Worm (Caenorhabditis elegans): ENCODE results near the gene sre-14.

The sre-14 gene

DNA sequence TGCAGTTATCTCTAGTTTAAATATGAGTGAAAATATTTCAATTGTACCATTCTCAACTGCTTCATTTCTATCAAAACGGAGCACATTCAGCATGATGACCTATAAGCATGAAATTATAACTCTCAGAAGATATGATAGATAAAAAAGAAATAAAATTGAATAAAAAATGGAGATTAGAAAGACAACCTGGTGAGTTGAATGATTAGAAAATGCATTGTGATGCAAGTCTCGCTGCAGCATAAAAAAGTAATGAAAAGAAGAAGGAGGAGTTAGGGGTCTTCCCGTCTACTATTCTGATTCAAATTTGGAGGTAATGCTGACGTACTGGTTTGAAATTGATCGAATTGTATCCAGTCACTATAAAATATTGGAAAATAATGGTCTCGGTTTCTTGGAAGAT is 16.5 kb downstream of the sre-14 start, which contains the start of gene sre-15:
TSS of gene sre-15 (minus strand) at position 101 of the 400 bp plus-strand sequence.
- TF ChIP-seq dsc-1 (tag; optimal IDR thresholded peaks at IDR 0.05) (peak; percentile 6), F16B12.6 (tag; optimal IDR thresholded peaks at IDR 0.05) (no peak), efl-1 (optimal IDR thresholded peaks at IDR 0.05) (no peak), efl-1 (GFP tag; optimal IDR thresholded peaks at IDR 0.05 in 1 of 2) (peak in 1 of 2 experiments; percentile 58), nhr-47 (tag; optimal IDR thresholded peaks at IDR 0.05) (no peak)

DNA sequence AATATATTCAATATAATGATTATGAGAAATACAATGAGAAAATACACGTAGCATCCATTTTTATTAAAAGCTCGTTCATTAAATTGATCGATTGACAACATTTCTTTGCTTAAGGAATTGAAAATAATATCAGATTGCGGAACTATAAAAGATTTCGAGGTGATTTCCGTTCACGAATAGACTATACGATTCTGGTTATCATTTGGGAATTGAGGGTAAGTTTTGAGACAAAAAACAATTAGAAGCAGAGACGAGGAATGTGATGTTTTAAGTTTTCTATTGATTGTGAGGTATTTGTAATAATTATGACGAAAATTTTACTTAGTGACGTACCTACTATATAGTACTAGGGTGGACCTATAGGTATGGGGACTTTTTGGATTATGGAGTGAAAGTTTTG is 22.4 kb downstream of the sre-14 start, which contains the start of gene sre-19:
TSS of gene sre-19 (minus strand) at position 101 of the 400 bp plus-strand sequence.
- TF ChIP-seq isw-1 (GFP tag; IDR thresholded peaks at IDR 0.05) (no peak), swsn-7 (tag; optimal IDR thresholded peaks at IDR 0.05) (no peak), fkh-8 (tag; optimal IDR thresholded peaks at IDR 0.05) (no peak), ceh-90 (tag; optimal IDR thresholded peaks at IDR 0.05) (no peak), fkh-4 (tag; optimal IDR thresholded peaks at IDR 0.05; ENCODE audit: borderline replicate concordance) (no peak), ztf-11 (tag; optimal IDR thresholded peaks at IDR 0.05) (no peak), hlh-17 (GFP tag; optimal IDR thresholded peaks at IDR 0.05; ENCODE audit: borderline replicate concordance) (no peak), grh-1 (GFP tag; IDR thresholded peaks at IDR 0.05) (no peak), ceh-63 (GFP tag; optimal IDR thresholded peaks at IDR 0.05) (no peak), aha-1 (tag; optimal IDR thresholded peaks at IDR 0.05) (no peak), zag-1 (tag; optimal IDR thresholded peaks at IDR 0.05) (no peak), ces-1 (GFP tag; optimal IDR thresholded peaks at IDR 0.05) (no peak), tlp-1 (tag; optimal IDR thresholded peaks at IDR 0.05) (no peak), nhr-76 (tag; optimal IDR thresholded peaks at IDR 0.05) (no peak), lir-3 (tag; optimal IDR thresholded peaks at IDR 0.05; ENCODE audit: poor library complexity) (no peak), nhr-71 (tag; optimal IDR thresholded peaks at IDR 0.05) (no peak), nhr-12 (tag; optimal IDR thresholded peaks at IDR 0.05) (no peak)

DNA sequence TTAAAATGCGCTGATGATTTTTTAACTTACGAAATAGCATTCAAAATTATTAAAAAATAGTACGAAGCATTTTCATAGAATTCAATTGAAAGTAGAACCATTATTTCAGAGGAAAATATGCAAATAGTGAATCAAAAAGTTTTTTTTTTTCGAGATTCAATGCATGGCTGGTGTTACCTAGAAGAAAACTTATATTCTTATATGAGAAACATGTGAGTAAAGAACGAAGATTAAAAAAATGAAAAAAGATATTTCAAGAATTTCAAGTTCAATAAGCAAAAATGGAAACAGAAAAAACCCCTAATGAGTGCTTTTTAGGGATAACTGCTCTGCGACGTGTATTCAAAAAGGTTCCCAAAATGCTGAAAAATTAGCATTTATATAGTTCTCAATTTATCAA is 25.2 kb downstream of the sre-14 start, which contains the start of gene sre-16:
TSS of gene sre-16 (minus strand) at position 101 of the 400 bp plus-strand sequence.
- TF ChIP-seq fkh-10 (GFP tag; optimal IDR thresholded peaks at IDR 0.05) = no peak
- peak; percentile 31 for TF ChIP-seq fkh-8 (tag; optimal IDR thresholded peaks at IDR 0.05)

DNA sequence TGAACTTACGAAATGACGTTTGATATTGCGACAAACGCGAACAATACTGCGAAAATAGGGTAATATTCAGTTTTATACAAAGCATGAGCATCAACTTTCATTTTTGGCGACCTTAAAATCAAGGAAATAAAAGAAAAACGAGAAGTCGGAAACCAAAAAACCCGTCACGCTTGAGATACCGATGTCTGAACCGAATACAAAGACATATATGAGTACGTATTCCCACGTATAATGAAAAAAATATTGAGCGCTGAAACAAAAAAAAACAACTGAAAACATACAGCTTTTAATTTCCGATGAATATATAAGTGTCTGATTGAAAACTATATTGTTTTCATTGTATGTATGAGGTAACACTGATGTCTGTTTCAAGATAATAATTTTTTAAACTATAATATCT is 31.6 kb downstream of the sre-14 start, which contains the start of gene sre-18:
TSS of gene sre-18 (minus strand) at position 101 of the 400 bp plus-strand sequence.
- TF ChIP-seq tbx-2 (tag; optimal IDR thresholded peaks at IDR 0.05) (no peak), fkh-8 (tag; optimal IDR thresholded peaks at IDR 0.05) (no peak), fos-1 (tag; optimal IDR thresholded peaks at IDR 0.05) (no peak), ceh-63 (GFP tag; optimal IDR thresholded peaks at IDR 0.05) (no peak), xbp-1 (tag; optimal IDR thresholded peaks at IDR 0.05) (no peak), mep-1 (tag; optimal IDR thresholded peaks at IDR 0.05) (no peak), ets-5 (GFP tag; IDR thresholded peaks at IDR 0.05) (no peak), hpl-2 (GFP tag; optimal IDR thresholded peaks at IDR 0.05) (no peak), aha-1 (tag; optimal IDR thresholded peaks at IDR 0.05) (no peak), lin-39 (tag; optimal IDR thresholded peaks at IDR 0.05) (no peak), unc-86 (tag; optimal IDR thresholded peaks at IDR 0.05) (no peak), aly-2 (tag; optimal IDR thresholded peaks at IDR 0.05) (no peak), mdl-1 (tag; optimal IDR thresholded peaks at IDR 0.05) (no peak), jun-1 (tag; optimal IDR thresholded peaks at IDR 0.05) (no peak), dsc-1 (tag; optimal IDR thresholded peaks at IDR 0.05) (no peak), sptf-1 (tag; optimal IDR thresholded peaks at IDR 0.05) (no peak)

DNA sequence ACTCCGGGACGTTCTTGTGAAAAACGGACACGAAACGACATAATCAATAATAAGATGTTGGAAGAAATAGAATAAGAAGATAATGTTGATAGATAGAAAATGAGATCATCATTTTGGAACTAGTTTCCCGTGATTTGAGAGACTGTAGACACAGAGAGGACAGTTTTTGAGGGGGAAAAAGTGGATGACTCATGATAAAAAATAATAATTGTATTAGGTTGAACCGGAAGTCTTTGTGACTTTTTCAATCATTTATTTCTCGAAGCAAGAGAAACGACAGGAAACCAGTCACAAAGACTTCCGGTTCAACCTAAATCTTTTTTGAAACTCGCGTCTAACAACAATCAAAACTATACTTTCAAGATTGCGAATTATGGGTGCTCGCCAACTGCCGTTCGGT is 34.2 kb downstream of the sre-14 start, which contains the start of gene mlt-3:
TSS of gene mlt-3 (minus strand) at position 101 of the 400 bp plus-strand sequence.
- no peak for TF ChIP-seq grh-1 (GFP tag; IDR thresholded peaks at IDR 0.05)
- TF ChIP-seq blmp-1 (tag; optimal IDR thresholded peaks at IDR 0.05) = peak; percentile 21
- peak; percentile 20 for TF ChIP-seq nhr-85 (tag)
